Worm (Caenorhabditis elegans) whole organism, L1 larva: ENCODE data around the gene ndub-6.
"Not testable (repeated sequence)": the region's sequence is repeated elsewhere in the genome, so short reads cannot be mapped to it uniquely, and the experiment has no call there.

Experiments used
- aly-2 ChIP-seq: fragments of 150-350 bp; optimal IDR thresholded peaks from 2 replicates; lab custom pipeline; 2014; ENCODE audit warnings: missing biosample characterization, missing genetic modification characterization
- ama-1 ChIP-seq: fragments of 150-350 bp; optimal IDR thresholded peaks from 2 replicates; lab custom pipeline; 2014
- efl-1 ChIP-seq, 4 experiments: fragments of 150-350 bp; optimal IDR thresholded peaks in 3 of 4; peaks in 1 of 4; 1 replicate in 1 of 4; 2 replicates in 3 of 4; lab custom pipeline; 2014; ENCODE audit warnings: missing biosample characterization in 2 of 4, missing genetic modification characterization in 2 of 4, missing genetic modification reagents in 2 of 4
- elt-3 ChIP-seq, 6 experiments: fragments of 150-350 bp in 1 of 6; sonication (generic microtip); optimal IDR thresholded peaks; 2 replicates each; lab custom pipeline; 2017 to 2018; ENCODE audit warnings: missing biosample characterization in 6 of 6, missing genetic modification characterization in 6 of 6, inconsistent platforms in 1 of 6
- lin-35 ChIP-seq, 2 experiments: fragments of 150-350 bp; optimal IDR thresholded peaks; 2 replicates each; lab custom pipeline; 2014; ENCODE audit warnings: missing biosample characterization in 2 of 2, missing genetic modification characterization in 2 of 2, missing genetic modification reagents in 2 of 2
- nhr-12 ChIP-seq: sonication (generic microtip); optimal IDR thresholded peaks from 2 replicates; lab custom pipeline; 2017; ENCODE audit warnings: missing biosample characterization, missing genetic modification characterization
- nhr-19 ChIP-seq: fragments of 200-800 bp; sonication (Bioruptor generic); conservative IDR thresholded peaks from 2 replicates; pipeline ENCODE4 v1.3.6; 2022; ENCODE audit warnings: missing genetic modification characterization, missing compliant biosample characterization
- nhr-237 ChIP-seq: fragments of 150-350 bp; optimal IDR thresholded peaks from 2 replicates; lab custom pipeline; 2014; ENCODE audit warnings: missing biosample characterization, missing genetic modification characterization
- nhr-77 ChIP-seq: fragments of 150-350 bp; optimal IDR thresholded peaks from 2 replicates; lab custom pipeline; 2014; ENCODE audit warnings: missing biosample characterization, missing genetic modification characterization
- pqm-1 ChIP-seq: sonication (generic microtip); optimal IDR thresholded peaks from 3 replicates; lab custom pipeline; 2017; ENCODE audit warnings: missing biosample characterization, missing genetic modification characterization
- vab-15 ChIP-seq: sonication (generic microtip); optimal IDR thresholded peaks from 2 replicates; lab custom pipeline; 2017; ENCODE audit warnings: missing genotype, mild to moderate bottlenecking, missing genetic modification characterization, missing compliant biosample characterization
- ztf-11 ChIP-seq, 2 experiments: sonication (generic microtip); optimal IDR thresholded peaks; 2 replicates each; lab custom pipeline; 2016 to 2017; ENCODE audit warnings: missing genetic modification characterization in 2 of 2, missing biosample characterization in 1 of 2, missing compliant biosample characterization in 1 of 2

DNA sequence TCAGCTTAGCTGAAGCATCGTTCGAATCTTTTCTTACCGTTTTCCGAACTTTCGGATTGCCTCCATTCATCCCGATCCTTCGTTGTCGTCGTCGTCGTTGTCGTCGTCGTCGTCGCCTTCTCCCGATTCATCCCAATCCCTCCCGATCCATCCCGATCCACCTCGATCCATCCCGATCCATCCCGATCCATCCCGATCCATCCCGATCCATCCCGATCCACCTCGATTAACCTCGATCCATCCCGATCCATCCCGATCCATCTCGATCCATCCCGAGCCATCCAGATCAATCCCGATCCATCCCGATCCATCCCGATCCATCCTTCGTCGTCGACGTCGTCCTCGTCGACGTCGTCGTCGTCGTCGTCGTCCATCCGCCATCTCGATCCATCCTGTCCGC lies 35.7 kb upstream of the ndub-6 start:
- not testable (repeated sequence) for TF ChIP-seq aly-2; vab-15 (tag; lab: Kevin White, UChicago); nhr-12 (tag; lab: Kevin White, UChicago); ama-1; ztf-11 (tag; optimal IDR thresholded peaks at IDR 0.05; lab: Kevin White, UChicago); pqm-1 (tag; lab: Kevin White, UChicago); elt-3 (tag; optimal IDR thresholded peaks at IDR 0.05; lab: Kevin White, UChicago); nhr-77 (tag; lab: Kevin White, UChicago); lin-35 (GFP tag; optimal IDR thresholded peaks at IDR 0.05; lab: Kevin White, UChicago); nhr-19 (GFP tag; lab: Robert Waterston, UW); efl-1 (optimal IDR thresholded peaks at IDR 0.05; lab: Kevin White, UChicago); efl-1 (GFP tag; optimal IDR thresholded peaks at IDR 0.05 in 1 of 2; lab: Kevin White, UChicago); nhr-237 (tag; lab: Kevin White, UChicago)
